Fruit fly (Drosophila melanogaster): ENCODE measurements around the gene CG31869.
A peak's percentile ranks its signal among the peaks of the same experiment; 100 is the strongest.

DNA sequence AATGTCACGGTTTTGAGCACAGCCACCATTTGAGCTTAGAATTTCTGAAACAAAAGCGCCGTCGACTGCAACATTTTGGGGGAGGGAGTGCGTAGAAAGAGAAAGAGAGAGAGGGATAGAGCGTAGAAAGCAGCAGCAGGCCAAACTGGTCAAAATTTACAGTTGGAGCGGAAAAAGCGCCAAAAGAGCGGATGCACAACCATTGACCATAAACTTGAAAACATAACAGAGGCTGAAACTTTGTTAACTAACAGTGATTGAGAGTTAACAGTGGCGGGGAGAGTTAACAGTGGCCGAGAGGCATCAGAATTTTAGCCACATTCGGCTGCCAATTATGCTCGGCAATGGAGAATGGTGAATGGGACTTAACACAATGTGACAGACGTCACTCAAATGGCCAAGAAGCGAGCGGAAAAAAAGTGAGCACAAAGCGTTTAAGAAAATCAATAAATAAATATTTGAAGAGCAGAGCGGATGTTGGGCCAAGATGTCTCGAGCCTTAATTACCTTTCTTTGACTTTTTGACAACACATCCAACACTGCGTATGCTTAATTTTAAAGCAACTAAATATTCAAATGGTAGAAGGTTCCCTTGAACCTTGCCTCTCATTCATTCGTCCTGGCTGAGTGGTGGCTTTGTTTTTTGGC lies 43.7 kb downstream of the CG31869 start:
- TF ChIP-seq CG34367 (tag; optimal IDR thresholded peaks at IDR 0.05) (no peak), CG17806 (tag; optimal IDR thresholded peaks at IDR 0.05) (no peak), EcR (GFP tag; optimal IDR thresholded peaks at IDR 0.05) (no peak), CG13204 (GFP tag; optimal IDR thresholded peaks at IDR 0.05) (no peak), CG32121 (GFP tag; IDR thresholded peaks at IDR 0.05) (no peak), CG15710 (tag; optimal IDR thresholded peaks at IDR 0.05) (no peak), CG8301 (tag; optimal IDR thresholded peaks at IDR 0.05) (no peak), CG10348 (GFP tag; IDR thresholded peaks at IDR 0.05) (no peak), gl (tag; optimal IDR thresholded peaks at IDR 0.05) (no peak), CG4496 (GFP tag; IDR thresholded peaks at IDR 0.05) (0 out of 3 replicates have a peak, but pooled peaks have one; percentile 31), Pif1B (GFP tag; optimal IDR thresholded peaks at IDR 0.05) (no peak), CG9948 (tag; optimal IDR thresholded peaks at IDR 0.05) (no peak)
